Fruit fly (Drosophila melanogaster): Measurements from ENCODE around the gene CG5194.

CG5194 gene

DNA sequence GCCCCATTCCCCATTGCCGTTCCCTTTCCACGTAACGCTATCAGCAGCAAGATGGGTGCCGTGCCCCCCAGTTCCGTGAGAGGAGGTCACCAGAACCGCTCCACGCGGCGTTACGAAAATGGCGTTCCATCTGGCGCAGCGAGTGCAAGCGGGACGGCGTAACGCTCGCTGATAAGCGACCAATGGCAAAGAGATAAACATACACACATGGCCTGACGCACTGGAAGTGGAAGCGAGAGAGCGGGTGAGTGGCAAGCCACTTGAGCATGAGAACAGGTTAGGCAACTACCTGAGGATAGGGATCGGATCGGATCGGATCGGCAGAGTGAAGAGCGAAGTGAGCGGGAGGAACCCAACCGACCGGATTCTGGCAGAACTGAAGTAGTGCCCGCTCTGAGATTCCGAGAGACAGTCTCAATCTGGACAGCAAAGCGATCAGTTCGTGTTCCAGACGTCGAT is 4.8 kb downstream of the CG5194 start, which contains the start of gene Doc3 (continued):
- TF ChIP-seq Ets65A (GFP tag) = peak; percentile 67
- no peak for TF ChIP-seq tgo (GFP tag; IDR thresholded peaks at IDR 0.05)
- TF ChIP-seq amos (GFP tag; IDR thresholded peaks at IDR 0.05; ENCODE audit: partially characterized antibody) = 0 out of 2 replicates have a peak, but pooled peaks have one; percentile 7
- no peak for TF ChIP-seq CG12299 (tag; optimal IDR thresholded peaks at IDR 0.05)
- no peak for TF ChIP-seq CG7928 (GFP tag; optimal IDR thresholded peaks at IDR 0.05)
- no peak for TF ChIP-seq CG9609 (GFP tag; optimal IDR thresholded peaks at IDR 0.05)
- TF ChIP-seq pros (GFP tag; optimal IDR thresholded peaks at IDR 0.05) = peak; percentile 46
- peak; percentile 96 for TF ChIP-seq CG10321 (GFP tag; IDR thresholded peaks at IDR 0.05)
- no peak for TF ChIP-seq CG12155 (GFP tag; optimal IDR thresholded peaks at IDR 0.05)
- no peak for TF ChIP-seq CG10959 (GFP tag; IDR thresholded peaks at IDR 0.05)
- TF ChIP-seq CG1529 (GFP tag; optimal IDR thresholded peaks at IDR 0.05) = no peak
- no peak for TF ChIP-seq stc (GFP tag; IDR thresholded peaks at IDR 0.05)
- 0 out of 3 replicates have a peak, but pooled peaks have one; percentile 41 for TF ChIP-seq HLH4C (GFP tag; IDR thresholded peaks at IDR 0.05; ENCODE audit: partially characterized antibody)
- no peak for TF ChIP-seq salm (tag; optimal IDR thresholded peaks at IDR 0.05)
- TF ChIP-seq CG1832 (GFP tag; optimal IDR thresholded peaks at IDR 0.05) = peak; percentile 92
- no peak for TF ChIP-seq seq (GFP tag; IDR thresholded peaks at IDR 0.05)
- TF ChIP-seq dati (GFP tag; IDR thresholded peaks at IDR 0.05) = no peak
- no peak for TF ChIP-seq dimm (GFP tag; IDR thresholded peaks at IDR 0.05)
- no peak for TF ChIP-seq pan (optimal IDR thresholded peaks at IDR 0.05)
- no peak for TF ChIP-seq pan (GFP tag; optimal IDR thresholded peaks at IDR 0.05 in 1 of 2, IDR thresholded peaks at IDR 0.05 in 1 of 2)
- TF ChIP-seq Oli (tag; optimal IDR thresholded peaks at IDR 0.05) = no peak
- TF ChIP-seq D19B (GFP tag; optimal IDR thresholded peaks at IDR 0.05) = no peak
- TF ChIP-seq Ada2b (GFP tag; IDR thresholded peaks at IDR 0.05) = no peak
- TF ChIP-seq abd-A (tag; optimal IDR thresholded peaks at IDR 0.05) = peak; percentile 28
- TF ChIP-seq CG11093 (GFP tag; IDR thresholded peaks at IDR 0.05) = no peak
- peak; percentile 67; the same call in 1 of the 3 replicates for TF ChIP-seq CG6175 (GFP tag; IDR thresholded peaks at IDR 0.05)
- TF ChIP-seq CG10654 (GFP tag; optimal IDR thresholded peaks at IDR 0.05) = no peak
- no peak for TF ChIP-seq pnt (GFP tag; optimal IDR thresholded peaks at IDR 0.05)
- TF ChIP-seq CG11085 (GFP tag; IDR thresholded peaks at IDR 0.05) = no peak
- TF ChIP-seq lab (GFP tag; optimal IDR thresholded peaks at IDR 0.05) = no peak
- TF ChIP-seq sd (tag; optimal IDR thresholded peaks at IDR 0.05) = peak; percentile 70
- TF ChIP-seq Poxn (GFP tag; IDR thresholded peaks at IDR 0.05) = no peak
- peak in 1 of 2 experiments; percentile 94 for TF ChIP-seq Hr78 (GFP tag; optimal IDR thresholded peaks at IDR 0.05)
- no peak for TF ChIP-seq ab (GFP tag; optimal IDR thresholded peaks at IDR 0.05)
- no peak for TF ChIP-seq org-1 (GFP tag; optimal IDR thresholded peaks at IDR 0.05)
- TF ChIP-seq prd (optimal IDR thresholded peaks at IDR 0.05) = no peak
- no peak for TF ChIP-seq prd (GFP tag; IDR thresholded peaks at IDR 0.05)
- TF ChIP-seq CG7556 (GFP tag; optimal IDR thresholded peaks at IDR 0.05) = no peak
- no peak for TF ChIP-seq nerfin-2 (GFP tag; IDR thresholded peaks at IDR 0.05; ENCODE audit: partially characterized antibody)
- no peak for TF ChIP-seq en (GFP tag; optimal IDR thresholded peaks at IDR 0.05)
- no peak for TF ChIP-seq B-H2 (GFP tag; optimal IDR thresholded peaks at IDR 0.05)
- TF ChIP-seq odd (GFP tag; optimal IDR thresholded peaks at IDR 0.05) = no peak
- peak; percentile 59 for TF ChIP-seq oc (tag; optimal IDR thresholded peaks at IDR 0.05)
- no peak for TF ChIP-seq NfI (GFP tag; optimal IDR thresholded peaks at IDR 0.05)
- no peak for TF ChIP-seq CG3065 (GFP tag; optimal IDR thresholded peaks at IDR 0.05)
- no peak for TF ChIP-seq CG2678 (tag; optimal IDR thresholded peaks at IDR 0.05)
- TF ChIP-seq trh (GFP tag; optimal IDR thresholded peaks at IDR 0.05) = no peak
- peak in 1 of 3 experiments; percentile 97 for TF ChIP-seq Stat92E (GFP tag; optimal IDR thresholded peaks at IDR 0.05)
- no peak for TF ChIP-seq CG14014 (GFP tag; IDR thresholded peaks at IDR 0.05)
- no peak for TF ChIP-seq CG6791 (GFP tag; IDR thresholded peaks at IDR 0.05; ENCODE audit: partially characterized antibody)
- TF ChIP-seq slou (GFP tag; optimal IDR thresholded peaks at IDR 0.05) = no peak
- no peak for TF ChIP-seq Elba2 (GFP tag; optimal IDR thresholded peaks at IDR 0.05)

Data from whole organism, embryonic.